Fruit fly (Drosophila melanogaster) Kc167 (cell line): ENCODE results near the gene Sox21a.

Experiments used
- Myc ChIP-seq: fragments of >200 bp; optimal IDR thresholded peaks from 2 replicates; lab custom pipeline; 2017; ENCODE audit warnings: missing external identifiers
- Sin3A ChIP-seq: fragments of >200 bp; optimal IDR thresholded peaks from 2 replicates; lab custom pipeline; 2018; ENCODE audit warnings: missing external identifiers
- h ChIP-seq: fragments of >200 bp; optimal IDR thresholded peaks from 3 replicates; lab custom pipeline; 2018; ENCODE audit warnings: missing external identifiers
- insv ChIP-seq: fragments of >200 bp; optimal IDR thresholded peaks from 3 replicates; lab custom pipeline; 2018; ENCODE audit warnings: missing external identifiers
- psq ChIP-seq: fragments of >200 bp; optimal IDR thresholded peaks from 2 replicates; lab custom pipeline; 2017; ENCODE audit warnings: missing external identifiers
- ttk ChIP-seq: sonication (Bioruptor generic); optimal IDR thresholded peaks from 2 replicates; lab custom pipeline; 2017; ENCODE audit warnings: missing external identifiers

Sox21a gene

DNA sequence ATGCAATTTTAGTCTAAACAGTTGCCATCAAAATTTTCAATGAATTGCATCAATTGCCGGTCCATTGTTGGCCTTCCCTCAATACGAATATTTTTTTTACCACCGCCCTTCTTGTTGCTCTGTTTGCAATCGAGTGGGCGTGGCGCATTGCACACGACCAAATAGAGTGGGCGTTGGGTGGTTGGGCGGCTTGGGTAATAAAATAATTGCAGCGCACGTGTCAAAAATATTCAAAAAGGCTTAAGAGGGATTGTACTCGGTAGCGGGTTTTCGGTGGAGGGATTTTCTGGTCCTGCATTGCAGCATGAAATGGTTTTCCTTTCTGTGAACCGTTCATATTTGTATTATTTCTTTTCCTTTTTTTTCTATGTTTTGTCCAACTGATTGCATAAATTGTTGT is 18.9 kb downstream of the Sox21a start:
- TF ChIP-seq ttk (lab: Kevin White, UChicago): no peak
- no peak for TF ChIP-seq psq (lab: Kevin White, UChicago)
- no peak for TF ChIP-seq Myc
- no peak for TF ChIP-seq Sin3A (lab: Kevin White, UChicago)
- no peak for TF ChIP-seq h

DNA sequence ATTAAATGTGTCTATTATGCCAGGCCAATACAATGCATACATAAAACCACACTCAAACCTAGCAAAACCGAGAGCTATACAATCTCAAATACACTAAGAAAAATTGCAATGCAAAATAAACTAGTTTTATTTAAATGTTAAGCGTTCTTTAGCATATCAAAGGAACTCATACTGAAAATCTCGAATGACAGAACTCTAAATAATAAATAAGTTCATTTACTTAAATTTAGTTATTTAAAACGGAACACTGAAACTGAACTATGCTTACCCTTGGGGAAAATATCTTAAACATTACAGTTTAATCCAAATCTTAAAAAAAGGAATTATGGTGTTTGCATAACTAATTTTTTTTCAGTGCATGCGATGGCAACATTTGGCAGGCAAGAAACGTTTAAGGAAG is 21.7 kb downstream of the Sox21a start:
- TF ChIP-seq Myc (no peak), ttk (lab: Kevin White, UChicago) (no peak), psq (lab: Kevin White, UChicago) (no peak), insv (lab: Kevin White, UChicago) (no peak), h (no peak)

DNA sequence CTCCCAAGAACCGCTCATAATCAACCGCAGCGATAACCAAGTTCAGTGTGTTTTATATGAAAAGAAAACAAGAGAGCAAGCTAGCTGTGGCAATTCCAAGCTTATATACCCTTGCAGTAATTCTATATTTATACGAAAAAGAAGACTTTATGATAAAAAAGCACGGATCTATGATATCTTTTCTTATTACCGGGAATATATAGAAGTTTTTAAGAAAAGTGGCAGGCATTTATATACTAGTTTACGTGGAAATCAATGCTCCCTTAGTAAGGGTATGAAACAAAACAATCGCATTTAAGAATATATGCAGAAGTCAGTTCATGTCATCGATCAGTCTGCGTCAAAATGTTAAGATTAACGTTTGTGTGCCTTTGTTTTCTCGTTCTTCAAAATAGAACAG is 24.6 kb downstream of the Sox21a start, which contains the start of gene CG8100:
Gene CG8100, plus strand, starts transcription at position 333 of the 400 bp plus-strand sequence.
- no peak for TF ChIP-seq Sin3A (lab: Kevin White, UChicago)

DNA sequence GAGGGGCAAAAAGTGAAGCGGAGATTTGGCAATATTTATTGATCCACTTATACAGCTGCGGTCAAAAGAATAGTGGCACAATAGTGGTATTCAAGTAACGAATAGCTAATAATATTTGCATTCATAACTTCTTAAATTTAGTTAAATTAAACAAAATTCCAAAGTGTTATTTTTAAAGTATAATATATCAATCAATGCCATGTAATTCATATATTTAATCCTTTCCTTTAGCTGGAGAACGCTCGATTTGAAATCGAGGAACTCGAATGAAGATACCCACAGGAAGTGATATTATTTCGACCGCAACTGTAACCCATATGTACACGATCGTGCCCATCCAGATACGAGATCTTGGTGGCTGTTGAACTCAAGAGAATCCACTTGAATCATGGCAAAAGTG is 28.7 kb downstream of the Sox21a start:
- TF ChIP-seq Myc: no peak
- TF ChIP-seq h: no peak

DNA sequence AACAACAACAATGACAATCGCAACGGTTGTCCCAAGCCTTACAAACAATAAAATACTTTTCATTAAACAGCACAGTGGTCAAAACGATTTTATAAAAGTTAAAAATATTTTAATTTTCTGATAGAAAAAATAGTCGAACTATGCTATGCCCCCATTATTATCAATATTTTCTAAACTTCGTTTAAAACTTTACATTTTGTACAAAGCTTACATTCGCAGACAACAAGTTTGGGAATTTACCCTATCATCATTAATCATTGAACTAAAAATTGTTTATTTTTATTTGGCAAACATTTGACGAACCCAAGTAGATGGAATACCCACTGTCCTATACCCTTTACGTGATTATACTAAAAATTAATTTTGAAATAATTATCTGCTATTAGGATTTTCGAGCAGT is 29.7 kb downstream of the Sox21a start:
- TF ChIP-seq insv (lab: Kevin White, UChicago) (no peak), Sin3A (lab: Kevin White, UChicago) (no peak), h (no peak), ttk (lab: Kevin White, UChicago) (no peak), Myc (no peak), psq (lab: Kevin White, UChicago) (no peak)

DNA sequence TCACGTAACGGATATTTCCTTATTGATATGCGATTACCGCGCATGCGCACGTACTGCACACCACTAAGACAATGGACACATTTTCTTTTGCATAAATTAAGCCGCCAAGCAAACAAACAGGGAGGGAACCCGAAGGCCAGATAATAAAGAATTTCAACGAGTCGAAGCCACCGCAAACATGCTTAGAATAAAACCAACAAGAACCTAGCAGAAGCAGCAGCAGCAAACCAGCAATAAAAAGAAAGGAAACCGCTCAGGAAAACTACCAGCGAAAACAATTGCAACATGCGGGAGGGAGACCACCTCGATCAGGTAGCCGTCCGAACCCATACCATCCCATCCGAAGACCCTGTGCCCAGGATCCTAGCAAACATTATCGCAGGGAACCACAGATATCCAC is 31.4 kb downstream of the Sox21a start:
- no peak for TF ChIP-seq Sin3A (lab: Kevin White, UChicago)
- no peak for TF ChIP-seq insv (lab: Kevin White, UChicago)
- no peak for TF ChIP-seq Myc
- TF ChIP-seq psq (lab: Kevin White, UChicago): no peak
- TF ChIP-seq ttk (lab: Kevin White, UChicago): no peak
- no peak for TF ChIP-seq h

DNA sequence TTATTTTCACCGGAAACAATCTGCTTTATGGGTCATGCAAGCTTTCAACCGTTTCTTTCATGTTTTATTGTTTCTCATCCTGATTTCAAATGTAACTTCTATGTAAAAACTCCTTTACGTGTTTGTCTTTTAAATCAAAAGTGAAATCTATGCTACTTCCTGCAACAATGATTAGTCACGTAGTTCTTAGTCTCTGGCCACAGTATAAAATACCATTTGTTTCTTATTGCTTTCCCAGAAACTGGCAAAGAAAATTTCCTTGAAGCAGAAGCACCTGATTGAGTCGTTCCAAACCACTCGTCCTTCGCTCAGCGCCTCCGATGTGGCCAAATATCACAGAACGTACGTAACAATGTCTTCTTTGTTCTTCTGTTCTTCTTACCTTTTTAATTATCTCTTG is 32.4 kb downstream of the Sox21a start, which contains the start of gene btl:
Gene btl, plus strand, starts transcription at position 301 of the 400 bp plus-strand sequence.
- TF ChIP-seq ttk (lab: Kevin White, UChicago) (no peak), h (no peak), Sin3A (lab: Kevin White, UChicago) (no peak), Myc (no peak), insv (lab: Kevin White, UChicago) (no peak), psq (lab: Kevin White, UChicago) (no peak)

DNA sequence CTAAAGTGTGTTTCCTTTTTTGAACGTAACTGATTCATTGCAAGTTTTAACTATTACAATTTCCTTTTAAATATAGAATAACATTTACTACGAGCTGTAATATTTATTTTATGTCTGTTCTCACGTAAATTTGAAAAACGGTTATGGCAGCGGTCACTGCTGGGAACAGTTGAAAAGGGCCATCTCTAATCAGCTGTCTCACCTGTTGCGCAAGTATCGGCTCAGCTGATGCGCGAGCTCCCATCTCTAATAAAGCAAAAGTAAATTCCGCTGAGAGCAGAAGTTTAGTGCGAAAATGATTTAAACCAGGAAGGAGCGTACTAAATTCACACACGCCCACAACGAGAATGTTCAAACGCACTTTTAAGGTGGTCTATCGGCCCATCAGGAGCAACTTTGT is 36.3 kb downstream of the Sox21a start, which contains the start of gene Pex1:
Gene Pex1, plus strand, starts transcription at position 272 of the 400 bp plus-strand sequence.
- TF ChIP-seq h (no peak), insv (lab: Kevin White, UChicago) (no peak), psq (lab: Kevin White, UChicago) (no peak), Myc (no peak), ttk (lab: Kevin White, UChicago) (no peak), Sin3A (lab: Kevin White, UChicago) (no peak)

DNA sequence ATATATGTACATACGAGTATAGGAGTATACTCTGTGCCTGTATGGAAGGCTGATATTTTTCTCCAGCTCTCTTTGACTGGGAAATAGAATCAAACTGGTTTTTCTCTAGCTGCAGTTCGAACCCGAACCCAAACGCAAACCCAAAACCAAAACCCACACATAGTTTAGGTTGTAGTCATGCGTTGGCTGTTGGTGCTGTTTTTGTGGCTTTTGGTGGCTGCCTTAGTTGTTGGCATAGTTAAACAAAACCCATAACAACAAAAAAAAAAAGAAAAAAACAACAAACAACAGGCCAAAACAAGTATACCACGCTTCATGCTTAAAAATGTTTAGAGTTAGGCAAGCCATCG is 43.9 kb downstream of the Sox21a start:
- TF ChIP-seq ttk (lab: Kevin White, UChicago) (no peak), Sin3A (lab: Kevin White, UChicago) (no peak), h (no peak), insv (lab: Kevin White, UChicago) (no peak), psq (lab: Kevin White, UChicago) (no peak), Myc (no peak)

DNA sequence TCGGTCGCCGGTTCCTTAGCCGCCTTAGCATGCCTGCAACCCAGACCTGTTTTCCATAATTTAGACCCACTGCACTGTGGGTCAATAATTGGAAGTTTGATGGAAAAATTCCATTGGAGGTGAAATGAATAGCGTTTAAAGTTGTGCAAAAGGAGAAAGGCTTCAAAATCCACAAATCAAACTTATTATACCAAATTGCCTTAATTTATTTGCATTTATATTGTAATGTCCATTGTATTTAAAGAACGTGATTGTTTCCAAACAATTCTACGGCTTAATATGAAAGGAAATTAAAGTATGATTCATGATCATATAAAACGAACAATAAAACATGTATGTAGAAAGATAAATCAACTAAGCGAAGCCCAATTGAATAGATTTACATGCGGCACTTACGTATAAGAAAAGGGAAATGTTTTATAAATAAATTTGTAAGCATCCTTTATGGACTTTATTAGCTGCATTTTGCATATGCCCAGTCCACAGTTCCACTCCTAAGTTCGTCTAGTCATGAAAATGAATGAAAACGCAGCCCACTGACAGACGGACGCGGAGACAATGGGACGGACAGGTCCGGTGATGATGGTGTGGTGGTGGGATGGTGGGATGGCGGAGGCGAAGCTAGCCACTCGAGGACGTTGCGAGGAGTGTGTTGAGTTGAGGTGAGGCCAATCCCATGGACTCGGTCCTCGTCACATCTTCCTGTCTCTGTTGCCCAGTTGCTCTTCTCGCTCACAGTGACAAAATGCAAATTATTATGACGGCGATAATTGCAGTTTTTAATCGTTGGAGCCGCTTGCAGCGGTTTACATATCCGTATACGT is 44.5 kb downstream of the Sox21a start:
- no peak for TF ChIP-seq Sin3A (lab: Kevin White, UChicago)
- TF ChIP-seq insv (lab: Kevin White, UChicago): no peak
- no peak for TF ChIP-seq h
- no peak for TF ChIP-seq Myc
- TF ChIP-seq psq (lab: Kevin White, UChicago): no peak
- TF ChIP-seq ttk (lab: Kevin White, UChicago): no peak

DNA sequence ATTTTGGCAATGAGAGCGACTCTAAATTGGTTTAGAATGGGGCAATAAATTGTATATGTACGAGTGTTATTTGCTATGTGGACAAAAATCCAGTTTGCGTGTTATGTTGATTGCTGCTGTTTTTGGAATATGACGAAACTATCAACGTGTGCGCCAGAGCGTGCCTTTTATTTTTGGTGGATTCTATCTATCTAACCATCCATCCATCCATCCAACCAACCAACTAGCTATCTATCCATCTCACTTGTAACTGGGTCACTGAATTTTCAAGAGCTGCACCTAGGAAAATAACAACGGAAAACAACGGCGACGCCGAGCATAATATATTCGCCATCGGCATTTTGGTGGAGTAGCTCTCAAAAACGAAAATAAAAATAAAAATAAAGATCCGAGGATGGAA is 45.2 kb downstream of the Sox21a start:
- no peak for TF ChIP-seq h

DNA sequence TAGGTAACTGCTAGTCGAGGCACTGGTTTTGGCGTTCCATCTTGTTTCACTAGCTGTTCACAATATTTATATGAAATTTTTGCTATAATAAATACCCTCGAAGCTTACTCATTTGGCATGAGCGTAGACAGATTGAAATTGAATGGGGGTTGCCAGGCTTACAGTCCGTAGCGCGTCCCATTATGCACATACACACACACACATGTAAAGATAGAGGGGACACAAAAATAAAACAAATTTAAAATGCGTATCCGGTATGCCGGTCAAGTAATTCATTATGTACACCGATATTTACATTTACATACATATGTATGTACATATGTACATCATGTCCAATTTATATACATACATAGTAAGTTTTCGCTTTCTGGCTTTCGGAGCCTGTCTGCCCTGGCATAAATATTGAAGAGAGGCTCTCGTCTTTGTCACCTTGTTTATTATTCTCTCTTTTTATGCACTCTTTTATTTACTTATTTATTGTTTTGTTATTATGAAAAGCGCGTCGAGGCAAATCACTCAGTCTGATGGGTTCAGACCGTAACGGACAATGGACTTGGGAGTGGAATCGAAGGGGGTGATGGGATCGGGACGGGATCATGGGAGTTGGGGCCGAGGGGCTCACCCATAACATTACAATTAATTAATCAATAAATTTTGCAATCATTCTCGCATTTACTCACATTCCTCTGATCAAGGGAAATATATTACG is 48.5 kb downstream of the Sox21a start:
- TF ChIP-seq insv (lab: Kevin White, UChicago) (no peak), psq (lab: Kevin White, UChicago) (no peak), Myc (no peak), h (no peak), Sin3A (lab: Kevin White, UChicago) (no peak), ttk (lab: Kevin White, UChicago) (no peak)

DNA sequence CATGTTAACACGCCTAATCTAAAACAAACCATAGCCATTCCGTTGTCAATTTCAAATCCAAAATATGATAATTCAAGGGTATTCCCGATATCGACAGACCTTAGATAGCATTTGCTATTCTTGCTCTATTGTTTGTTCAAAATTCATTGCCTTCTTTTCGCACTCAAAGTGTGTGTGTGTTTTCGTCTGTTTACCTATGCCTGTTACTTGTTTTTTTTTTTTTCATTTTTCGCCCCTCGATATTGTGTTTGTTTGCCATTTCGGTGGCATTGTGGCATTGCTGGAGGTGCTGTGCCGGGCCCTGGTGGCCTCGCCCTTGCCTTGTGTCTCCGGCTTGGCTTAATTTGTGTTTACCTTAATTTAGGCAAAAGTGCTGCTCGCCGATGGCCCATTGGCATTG is 51.1 kb downstream of the Sox21a start:
- TF ChIP-seq h: no peak
- no peak for TF ChIP-seq Myc
- no peak for TF ChIP-seq Sin3A (lab: Kevin White, UChicago)
- TF ChIP-seq insv (lab: Kevin White, UChicago): no peak
- TF ChIP-seq ttk (lab: Kevin White, UChicago): no peak
- TF ChIP-seq psq (lab: Kevin White, UChicago): no peak
